Worm (Caenorhabditis elegans): Measurements from ENCODE around the gene lin-33.

Gene lin-33

ce11 chrIV:5930345-5930744 is at the start of gene lin-33:
lin-33 (plus strand) TSS chrIV:5930645.
- TF ChIP-seq ceh-9 (tag; optimal IDR thresholded peaks at IDR 0.05) (no peak), nhr-77 (tag; optimal IDR thresholded peaks at IDR 0.05) (no peak)

DNA sequence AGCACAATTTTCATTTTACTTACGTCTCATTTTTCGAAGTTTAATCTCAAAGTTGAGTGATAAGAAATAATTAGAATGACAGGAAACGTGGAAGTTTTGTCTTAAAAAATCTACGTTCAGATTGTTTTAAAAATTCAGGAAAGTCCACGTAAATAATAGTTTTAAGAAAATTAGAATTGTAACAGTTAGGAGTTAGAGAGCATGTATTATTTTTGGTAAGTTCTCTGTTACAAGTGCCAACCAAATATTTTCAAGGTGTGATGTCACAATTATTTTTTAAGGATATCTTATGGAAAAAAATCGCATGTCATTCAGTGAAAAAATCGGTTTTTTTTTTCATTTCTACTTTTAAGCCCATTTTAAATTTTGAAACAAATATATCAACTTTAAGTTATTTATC is 45.9 kb upstream of the lin-33 start, which contains the start of gene H04M03.11:
Gene H04M03.11 (minus strand): TSS at position 101 of the 400 bp plus-strand sequence.
- TF ChIP-seq nhr-67 (tag; optimal IDR thresholded peaks at IDR 0.05): no peak
- TF ChIP-seq egl-5 (tag; optimal IDR thresholded peaks at IDR 0.05): no peak
- TF ChIP-seq nfya-1 (tag; optimal IDR thresholded peaks at IDR 0.05; ENCODE audit: insufficient read depth): no peak
- TF ChIP-seq sea-2 (GFP tag; optimal IDR thresholded peaks at IDR 0.05): no peak
- TF ChIP-seq elt-3 (tag; optimal IDR thresholded peaks at IDR 0.05): no peak
- TF ChIP-seq nhr-12 (tag; optimal IDR thresholded peaks at IDR 0.05): no peak
- TF ChIP-seq lin-39 (tag; optimal IDR thresholded peaks at IDR 0.05): no peak
- no peak for TF ChIP-seq daf-12 (tag; optimal IDR thresholded peaks at IDR 0.05)
- no peak for TF ChIP-seq jun-1 (tag; optimal IDR thresholded peaks at IDR 0.05)
- no peak for TF ChIP-seq nhr-43 (tag; optimal IDR thresholded peaks at IDR 0.05; ENCODE audit: poor library complexity, severe bottlenecking)
- TF ChIP-seq fos-1 (tag; optimal IDR thresholded peaks at IDR 0.05): no peak
- no peak for TF ChIP-seq zag-1 (tag; optimal IDR thresholded peaks at IDR 0.05)
- TF ChIP-seq nhr-77 (tag; optimal IDR thresholded peaks at IDR 0.05): no peak
- no peak for TF ChIP-seq ceh-9 (tag; optimal IDR thresholded peaks at IDR 0.05)

DNA sequence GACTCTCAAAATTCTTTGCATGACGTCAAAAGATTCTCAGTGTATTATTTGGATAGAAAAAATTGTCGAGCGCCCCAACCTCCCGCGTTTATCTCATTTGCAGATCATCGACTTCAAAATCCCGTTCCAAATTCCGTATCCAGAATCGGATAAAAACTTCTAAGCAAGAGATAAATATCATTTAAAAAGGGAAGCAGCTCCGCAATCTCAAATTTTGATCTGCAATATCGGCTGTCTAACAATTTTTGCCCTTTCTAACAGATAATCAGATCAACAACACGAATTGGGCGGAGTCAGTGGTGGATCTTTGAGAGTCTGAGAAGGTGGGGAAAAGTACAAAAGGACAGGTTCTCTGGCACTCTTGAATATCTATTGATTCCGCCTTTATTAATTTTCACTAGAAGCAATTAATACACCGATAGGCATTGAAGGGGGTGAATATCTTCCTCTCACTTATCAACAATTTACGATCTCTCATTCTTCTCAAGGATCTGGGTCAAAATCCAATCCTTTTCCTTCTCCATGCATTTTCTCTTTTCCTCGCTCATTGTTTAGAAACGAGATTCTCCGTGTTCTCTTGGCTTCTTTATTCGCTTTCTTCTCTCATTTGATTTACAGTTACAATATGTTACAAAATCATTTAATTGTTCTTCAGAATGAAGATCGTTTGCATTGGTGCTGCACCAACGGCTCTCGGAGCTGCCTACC is 45.1 kb upstream of the lin-33 start, which contains the start of gene glf-1:
Gene glf-1 (plus strand): TSS at position 656 of the 708 bp plus-strand sequence.
- TF ChIP-seq nhr-23 (tag; optimal IDR thresholded peaks at IDR 0.05) (peak; percentile 30), elt-1 (tag; optimal IDR thresholded peaks at IDR 0.05) (peak; percentile 84), mml-1 (tag; optimal IDR thresholded peaks at IDR 0.05) (no peak), nhr-12 (tag; optimal IDR thresholded peaks at IDR 0.05) (no peak), fkh-10 (GFP tag; optimal IDR thresholded peaks at IDR 0.05) (no peak), nhr-43 (tag; optimal IDR thresholded peaks at IDR 0.05; ENCODE audit: poor library complexity, severe bottlenecking) (peak; percentile 1), ceh-28 (tag; optimal IDR thresholded peaks at IDR 0.05) (no peak)

DNA sequence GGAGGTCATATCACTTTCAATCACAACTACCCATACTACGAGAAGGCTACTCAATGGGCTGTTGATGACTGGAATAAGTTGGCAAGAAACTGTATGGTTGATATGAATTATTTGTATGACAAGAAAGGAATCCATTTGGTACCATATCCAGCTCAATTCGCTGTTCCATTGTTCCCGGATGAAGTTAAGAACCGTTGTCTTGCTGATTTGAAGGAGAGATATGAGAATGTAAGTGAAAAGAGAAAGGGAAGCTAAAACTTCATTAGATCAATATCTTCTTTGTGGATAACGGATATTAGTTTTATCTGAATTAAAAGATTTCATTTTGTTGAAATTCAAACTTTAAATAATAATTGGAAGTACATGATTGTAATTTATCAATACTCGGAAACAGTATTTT is 43.8 kb upstream of the lin-33 start:
- TF ChIP-seq R02D3.7 (tag; optimal IDR thresholded peaks at IDR 0.05): no peak
- TF ChIP-seq nhr-25 (tag; optimal IDR thresholded peaks at IDR 0.05): no peak
- TF ChIP-seq egl-5 (tag; optimal IDR thresholded peaks at IDR 0.05): no peak
- TF ChIP-seq nhr-76 (tag; optimal IDR thresholded peaks at IDR 0.05): no peak

DNA sequence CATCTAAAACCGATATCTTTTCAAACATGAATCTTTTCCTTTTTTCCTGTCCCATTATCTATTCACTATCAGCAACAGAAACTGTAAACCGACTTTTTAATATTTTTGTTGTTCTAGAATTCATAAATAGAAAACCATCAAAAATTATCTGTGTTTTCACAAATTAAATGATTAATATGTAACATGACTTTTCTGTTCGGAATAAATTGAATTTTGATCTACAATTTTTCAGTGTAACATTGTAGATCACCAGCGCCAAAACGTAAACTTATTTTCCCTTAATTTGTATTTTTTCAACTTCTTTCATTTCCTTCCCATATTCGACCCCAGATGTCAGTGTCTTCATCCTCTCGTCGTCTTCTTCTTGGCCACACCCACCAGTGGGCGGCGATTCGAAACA is 39.2 kb upstream of the lin-33 start, which contains the start of gene H04M03.3:
Gene H04M03.3 (plus strand): TSS at position 301 of the 400 bp plus-strand sequence.
- TF ChIP-seq unc-62 (GFP tag; optimal IDR thresholded peaks at IDR 0.05): no peak
- no peak for TF ChIP-seq elt-1 (tag; optimal IDR thresholded peaks at IDR 0.05)
- TF ChIP-seq ztf-4 (tag; optimal IDR thresholded peaks at IDR 0.05): no peak
- TF ChIP-seq nhr-76 (tag; optimal IDR thresholded peaks at IDR 0.05): no peak
- no peak for TF ChIP-seq tbx-2 (tag; optimal IDR thresholded peaks at IDR 0.05)
- TF ChIP-seq ztf-11 (tag; optimal IDR thresholded peaks at IDR 0.05): no peak
- TF ChIP-seq nhr-67 (tag; optimal IDR thresholded peaks at IDR 0.05): no peak
- TF ChIP-seq elt-3 (tag; optimal IDR thresholded peaks at IDR 0.05): no peak
- no peak for TF ChIP-seq aly-2 (tag; optimal IDR thresholded peaks at IDR 0.05)
- TF ChIP-seq fkh-2 (tag; optimal IDR thresholded peaks at IDR 0.05): no peak
- TF ChIP-seq lsy-12 (tag; optimal IDR thresholded peaks at IDR 0.05): no peak
- no peak for TF ChIP-seq ceh-16 (tag; optimal IDR thresholded peaks at IDR 0.05)
- TF ChIP-seq ZK546.5 (tag; optimal IDR thresholded peaks at IDR 0.05): no peak
- no peak for TF ChIP-seq nhr-237 (tag; optimal IDR thresholded peaks at IDR 0.05)
- no peak for TF ChIP-seq pqm-1 (tag; optimal IDR thresholded peaks at IDR 0.05)
- TF ChIP-seq snpc-4 (tag; optimal IDR thresholded peaks at IDR 0.05): no peak
- no peak for TF ChIP-seq hmg-11 (tag; optimal IDR thresholded peaks at IDR 0.05)

Measured in whole organism, L3 larva.